Worm (Caenorhabditis elegans) whole organism, late embryonic: ENCODE data around the gene idpb-3.

Experiments used
- fkh-10 ChIP-seq: fragments of 150-350 bp; optimal IDR thresholded peaks from 2 replicates; lab custom pipeline; 2014; ENCODE audit warnings: missing biosample characterization, missing genetic modification reagents, missing genetic modification characterization
- lin-11 ChIP-seq: fragments of 200-800 bp; sonication (Bioruptor generic); optimal IDR thresholded peaks from 2 replicates; lab custom pipeline; 2018; ENCODE audit warnings: mild to moderate bottlenecking, missing genetic modification characterization, missing compliant biosample characterization
- pag-3 ChIP-seq: sonication (generic microtip); optimal IDR thresholded peaks from 2 replicates; lab custom pipeline; 2016; ENCODE audit warnings: missing compliant biosample characterization, missing genetic modification characterization, borderline replicate concordance

- TF ChIP-seq lin-11 (tag; lab: Kevin White, UChicago) (no peak), fkh-10 (GFP tag; lab: Kevin White, UChicago) (no peak), pag-3 (no peak)
Observed at ce11 chrII:5058036-5058435, 43.6 kb downstream of the idpb-3 start, which contains the start of gene C27A2.12.
